Fruit fly (Drosophila melanogaster): ENCODE results near the gene CG15764.

DNA sequence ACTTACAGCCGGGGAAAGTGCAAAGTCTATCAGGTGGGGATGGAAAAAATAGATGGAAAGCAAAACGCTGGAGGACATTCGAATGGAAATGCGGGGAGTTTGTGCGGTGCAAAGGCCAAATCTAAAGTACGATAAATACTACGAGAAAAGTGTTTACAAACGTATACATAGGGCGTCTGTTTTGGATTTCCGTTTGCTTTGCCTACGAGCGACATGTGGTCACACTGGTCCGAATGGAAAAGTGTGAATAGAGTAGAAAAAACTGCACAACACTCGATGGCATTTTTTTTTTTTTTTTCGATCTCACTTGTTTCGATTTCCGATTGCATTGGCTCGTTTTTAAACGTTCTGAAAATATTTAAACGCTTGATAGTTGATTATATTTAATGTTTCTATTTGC is 29.2 kb upstream of the CG15764 start:
- TF ChIP-seq CG34367 (tag; optimal IDR thresholded peaks at IDR 0.05), result no peak
- TF ChIP-seq CG15710 (tag; optimal IDR thresholded peaks at IDR 0.05), result no peak
- TF ChIP-seq CG13204 (GFP tag; optimal IDR thresholded peaks at IDR 0.05), result no peak
- no peak for TF ChIP-seq CG8159 (tag; optimal IDR thresholded peaks at IDR 0.05)
- TF ChIP-seq gl (tag; optimal IDR thresholded peaks at IDR 0.05), result no peak
- no peak for TF ChIP-seq CG12605 (GFP tag; IDR thresholded peaks at IDR 0.05)
- no peak for TF ChIP-seq Pif1B (GFP tag; optimal IDR thresholded peaks at IDR 0.05)
- no peak for TF ChIP-seq CG14655 (GFP tag; optimal IDR thresholded peaks at IDR 0.05)
- no peak for TF ChIP-seq rn (GFP tag; IDR thresholded peaks at IDR 0.05)
- no peak for TF ChIP-seq Pif1A (GFP tag; optimal IDR thresholded peaks at IDR 0.05)
- no peak for TF ChIP-seq CG17806 (tag; optimal IDR thresholded peaks at IDR 0.05)
- no peak for TF ChIP-seq EcR (GFP tag; optimal IDR thresholded peaks at IDR 0.05)
